Fruit fly (Drosophila melanogaster): ENCODE measurements around the gene wts.

wts gene

dm6 chr3R:30816200-30816599 lies 9.8 kb upstream of the wts start (continued):
- TF ChIP-seq Dip2 (GFP tag; IDR thresholded peaks at IDR 0.05) (no peak), Vsx1 (GFP tag; optimal IDR thresholded peaks at IDR 0.05) (peak; percentile 30), CG4854 (GFP tag; optimal IDR thresholded peaks at IDR 0.05) (no peak), D19B (GFP tag; optimal IDR thresholded peaks at IDR 0.05) (no peak), abd-A (tag; optimal IDR thresholded peaks at IDR 0.05) (no peak), NfI (GFP tag; optimal IDR thresholded peaks at IDR 0.05) (peak; percentile 25), hkb (optimal IDR thresholded peaks at IDR 0.05) (no peak), hkb (GFP tag; IDR thresholded peaks at IDR 0.05) (no peak), CG11695 (GFP tag; IDR thresholded peaks at IDR 0.05) (no peak), chm (GFP tag; IDR thresholded peaks at IDR 0.05) (no peak; the same call in 1 of the 2 replicates), CG15514 (GFP tag; optimal IDR thresholded peaks at IDR 0.05) (no peak), sens (GFP tag) (peak; percentile 28), h (optimal IDR thresholded peaks at IDR 0.05) (no peak), Hr51 (GFP tag; optimal IDR thresholded peaks at IDR 0.05) (no peak), ATbp (GFP tag; optimal IDR thresholded peaks at IDR 0.05) (peak; percentile 36), CG6765 (GFP tag; optimal IDR thresholded peaks at IDR 0.05) (no peak), CG12071 (GFP tag; optimal IDR thresholded peaks at IDR 0.05) (no peak), CG17568 (GFP tag; optimal IDR thresholded peaks at IDR 0.05) (peak; percentile 2), D (optimal IDR thresholded peaks at IDR 0.05) (no peak), D (GFP tag; optimal IDR thresholded peaks at IDR 0.05) (no peak), Asciz (GFP tag; optimal IDR thresholded peaks at IDR 0.05) (no peak), CG13287 (GFP tag; IDR thresholded peaks at IDR 0.05; ENCODE audit: partially characterized antibody) (no peak), zfh1 (GFP tag; IDR thresholded peaks at IDR 0.05) (no peak), MESR4 (GFP tag; optimal IDR thresholded peaks at IDR 0.05) (no peak), CG6854 (GFP tag; optimal IDR thresholded peaks at IDR 0.05) (no peak), psq (GFP tag; optimal IDR thresholded peaks at IDR 0.05) (no peak), Max (GFP tag; optimal IDR thresholded peaks at IDR 0.05) (no peak), CG1603 (tag; optimal IDR thresholded peaks at IDR 0.05) (peak; percentile 14), MTF-1 (GFP tag; optimal IDR thresholded peaks at IDR 0.05; ENCODE audit: borderline replicate concordance) (no peak), mld (GFP tag; IDR thresholded peaks at IDR 0.05; ENCODE audit: partially characterized antibody) (no peak), CG2678 (tag; optimal IDR thresholded peaks at IDR 0.05) (peak; percentile 18), Mes4 (GFP tag; optimal IDR thresholded peaks at IDR 0.05) (no peak), CG10321 (GFP tag; IDR thresholded peaks at IDR 0.05) (no peak), shn (GFP tag; optimal IDR thresholded peaks at IDR 0.05) (no peak), phol (tag; optimal IDR thresholded peaks at IDR 0.05) (no peak), CG15601 (tag; optimal IDR thresholded peaks at IDR 0.05) (peak; percentile 21), CG12769 (tag; optimal IDR thresholded peaks at IDR 0.05) (peak; percentile 62), Oli (tag; optimal IDR thresholded peaks at IDR 0.05) (peak; percentile 14), Hr3 (GFP tag; optimal IDR thresholded peaks at IDR 0.05) (no peak), CG2199 (GFP tag; IDR thresholded peaks at IDR 0.05) (0 out of 3 replicates have a peak, but pooled peaks have one; percentile 40), CG4707 (GFP tag; optimal IDR thresholded peaks at IDR 0.05) (no peak), Med (GFP tag) (peak; percentile 53), sr (GFP tag; IDR thresholded peaks at IDR 0.05) (0 out of 3 replicates have a peak, but pooled peaks have one; percentile 47), vvl (GFP tag; IDR thresholded peaks at IDR 0.05) (no peak), CG6683 (GFP tag; optimal IDR thresholded peaks at IDR 0.05) (no peak), Pdp1 (GFP tag; optimal IDR thresholded peaks at IDR 0.05) (no peak), CG32772 (GFP tag; IDR thresholded peaks at IDR 0.05) (no peak), CG15696 (tag; optimal IDR thresholded peaks at IDR 0.05) (no peak), CG10543 (GFP tag; optimal IDR thresholded peaks at IDR 0.05) (no peak), repo (GFP tag; optimal IDR thresholded peaks at IDR 0.05) (no peak), Hey (tag; optimal IDR thresholded peaks at IDR 0.05) (no peak)

All from whole organism, embryonic.